Worm (Caenorhabditis elegans): ENCODE results near the gene par-5.

par-5 gene

ce11 chrIV:11773692-11774225 lies 48.0 kb downstream of the par-5 start, which contains the start of gene lips-5:
TSS of gene lips-5 (minus strand) at chrIV:11773742.
- TF ChIP-seq nhr-25 (tag; optimal IDR thresholded peaks at IDR 0.05; ENCODE audit: borderline replicate concordance, insufficient read depth): no peak
- no peak for TF ChIP-seq ceh-82 (tag; optimal IDR thresholded peaks at IDR 0.05)
- TF ChIP-seq dmd-9 (GFP tag; IDR thresholded peaks at IDR 0.05): no peak
- no peak for TF ChIP-seq daf-16 (GFP tag; optimal IDR thresholded peaks at IDR 0.05)
- peak; percentile 70 for TF ChIP-seq daf-16 (tag; optimal IDR thresholded peaks at IDR 0.05)
- TF ChIP-seq unc-39 (tag; optimal IDR thresholded peaks at IDR 0.05): no peak
- TF ChIP-seq F44E2.7 (GFP tag; IDR thresholded peaks at IDR 0.05): no peak
- no peak for TF ChIP-seq R02D3.7 (tag; optimal IDR thresholded peaks at IDR 0.05)
- TF ChIP-seq cey-2 (tag; optimal IDR thresholded peaks at IDR 0.05; ENCODE audit: borderline replicate concordance, insufficient read depth): no peak
- TF ChIP-seq madf-5 (GFP tag; IDR thresholded peaks at IDR 0.05): no peak
- peak; percentile 11 for TF ChIP-seq nhr-77 (tag; optimal IDR thresholded peaks at IDR 0.05)
- TF ChIP-seq nhr-28 (tag; optimal IDR thresholded peaks at IDR 0.05): peak; percentile 47
- TF ChIP-seq pqm-1 (tag; optimal IDR thresholded peaks at IDR 0.05): peak; percentile 66
- no peak for TF ChIP-seq snpc-1.2 (GFP tag; IDR thresholded peaks at IDR 0.05)

- TF ChIP-seq ceh-44 (GFP tag; IDR thresholded peaks at IDR 0.05) (no peak), nhr-77 (tag; optimal IDR thresholded peaks at IDR 0.05) (no peak), ceh-32 (tag; optimal IDR thresholded peaks at IDR 0.05; ENCODE audit: poor library complexity) (no peak), dmd-8 (GFP tag; IDR thresholded peaks at IDR 0.05) (no peak), tra-1 (GFP tag; IDR thresholded peaks at IDR 0.05) (no peak), rbr-2 (tag; optimal IDR thresholded peaks at IDR 0.05) (no peak), saeg-2 (GFP tag; IDR thresholded peaks at IDR 0.05) (no peak)
Measured at ce11 chrIV:11772119-11772518, 49.6 kb downstream of the par-5 start.

ce11 chrIV:11771064-11771463 lies 50.7 kb downstream of the par-5 start:
- TF ChIP-seq ceh-20 (GFP tag; IDR thresholded peaks at IDR 0.05) (no peak), T26A8.4 (GFP tag; IDR thresholded peaks at IDR 0.05) (no peak), daf-8 (GFP tag; IDR thresholded peaks at IDR 0.05) (no peak), nhr-111 (GFP tag; optimal IDR thresholded peaks at IDR 0.05) (no peak), mes-2 (tag; optimal IDR thresholded peaks at IDR 0.05; ENCODE audit: poor library complexity, severe bottlenecking) (no peak), zag-1 (tag; optimal IDR thresholded peaks at IDR 0.05) (no peak), tra-1 (GFP tag; IDR thresholded peaks at IDR 0.05) (no peak), lir-3 (tag; optimal IDR thresholded peaks at IDR 0.05) (no peak), lim-7 (GFP tag; IDR thresholded peaks at IDR 0.05) (no peak), lin-29 (GFP tag; IDR thresholded peaks at IDR 0.05) (no peak), pqm-1 (tag; optimal IDR thresholded peaks at IDR 0.05) (peak; percentile 77), hlh-11 (tag; optimal IDR thresholded peaks at IDR 0.05) (peak; percentile 23), cey-2 (tag; optimal IDR thresholded peaks at IDR 0.05; ENCODE audit: borderline replicate concordance, insufficient read depth) (no peak), set-16 (GFP tag; IDR thresholded peaks at IDR 0.05) (no peak), dmd-6 (GFP tag; IDR thresholded peaks at IDR 0.05) (peak; percentile 70), unc-62 (GFP tag; optimal IDR thresholded peaks at IDR 0.05 in 1 of 2) (peak in 1 of 2 experiments; percentile 15), unc-62 (tag; optimal IDR thresholded peaks at IDR 0.05) (no peak), nhr-28 (tag; optimal IDR thresholded peaks at IDR 0.05) (peak; percentile 73), nhr-48 (tag; optimal IDR thresholded peaks at IDR 0.05) (no peak), madf-5 (GFP tag; IDR thresholded peaks at IDR 0.05) (no peak), spr-3 (GFP tag; optimal IDR thresholded peaks at IDR 0.05) (no peak), daf-16 (GFP tag; optimal IDR thresholded peaks at IDR 0.05) (no peak), daf-16 (tag; optimal IDR thresholded peaks at IDR 0.05) (peak; percentile 55), aha-1 (tag) (peak; percentile 91), dve-1 (tag; optimal IDR thresholded peaks at IDR 0.05; ENCODE audit: insufficient read depth) (peak; percentile 15), ceh-32 (tag; optimal IDR thresholded peaks at IDR 0.05; ENCODE audit: poor library complexity) (no peak), hif-1 (tag; optimal IDR thresholded peaks at IDR 0.05) (no peak)
